Worm (Caenorhabditis elegans) whole organism, young adult: ENCODE data around the gene unc-7.
A peak's percentile ranks its signal among the peaks of the same experiment; 100 is the strongest.

Experiments used
- D2030.7 ChIP-seq: fragments of 200-800 bp; sonication (Bioruptor generic); IDR thresholded peaks from 2 replicates; pipeline ENCODE4 v1.3.6; 2022; ENCODE audit warnings: missing genetic modification reagents, missing genetic modification characterization, missing compliant biosample characterization
- K11D2.4 ChIP-seq: fragments of 200-800 bp; sonication (Bioruptor generic); IDR thresholded peaks from 2 replicates; pipeline ENCODE4 v1.3.6; 2022; ENCODE audit warnings: missing genetic modification reagents, missing genetic modification characterization, missing compliant biosample characterization
- akir-1 ChIP-seq: fragments of 200-800 bp; sonication (Bioruptor generic); optimal IDR thresholded peaks from 2 replicates; lab custom pipeline; 2018; ENCODE audit warnings: mild to moderate bottlenecking, missing genetic modification characterization, moderate library complexity, missing compliant biosample characterization
- athp-1 ChIP-seq: sonication (generic microtip); optimal IDR thresholded peaks from 2 replicates; lab custom pipeline; 2017; ENCODE audit warnings: mild to moderate bottlenecking, missing genetic modification characterization, missing compliant biosample characterization
- attf-5 ChIP-seq: fragments of 200-800 bp; sonication (Bioruptor generic); optimal IDR thresholded peaks from 2 replicates; lab custom pipeline; 2018; ENCODE audit warnings: mild to moderate bottlenecking, missing genetic modification characterization, missing compliant biosample characterization
- bed-2 ChIP-seq: fragments of 200-800 bp; sonication (Bioruptor generic); IDR thresholded peaks from 2 replicates; pipeline ENCODE4 v1.3.6; 2022; ENCODE audit warnings: missing genetic modification reagents, missing genetic modification characterization, missing compliant biosample characterization
- ccch-3 ChIP-seq: fragments of 200-800 bp; sonication (Bioruptor generic); optimal IDR thresholded peaks from 2 replicates; lab custom pipeline; 2018; ENCODE audit warnings: mild to moderate bottlenecking, missing genetic modification characterization, missing compliant biosample characterization
- ceh-91 ChIP-seq: fragments of 200-800 bp; sonication (Bioruptor generic); IDR thresholded peaks from 2 replicates; pipeline ENCODE4 v1.3.6; 2022; ENCODE audit warnings: missing genetic modification reagents, missing genetic modification characterization, missing compliant biosample characterization
- dox-1 ChIP-seq: fragments of 200-800 bp; sonication (Bioruptor generic); IDR thresholded peaks from 2 replicates; pipeline ENCODE4 v1.3.6; 2022; ENCODE audit warnings: missing genetic modification reagents, missing genetic modification characterization, missing compliant biosample characterization
- ets-4 ChIP-seq: fragments of 200-800 bp; sonication (Bioruptor generic); optimal IDR thresholded peaks from 2 replicates; lab custom pipeline; 2018; ENCODE audit warnings: mild to moderate bottlenecking, missing genetic modification characterization, missing compliant biosample characterization
- hmg-1.2 ChIP-seq: fragments of 200-800 bp; sonication (Bioruptor generic); IDR thresholded peaks from 2 replicates; pipeline ENCODE4 v1.3.6; 2022; ENCODE audit warnings: missing genetic modification reagents, missing genetic modification characterization, missing compliant biosample characterization
- hmg-20 ChIP-seq: fragments of 200-800 bp; sonication (Bioruptor generic); IDR thresholded peaks from 2 replicates; pipeline ENCODE4 v1.3.6; 2022; ENCODE audit warnings: missing genetic modification reagents, missing genetic modification characterization, missing compliant biosample characterization
- lin-26 ChIP-seq: fragments of 200-800 bp; sonication (Bioruptor generic); IDR thresholded peaks from 2 replicates; pipeline ENCODE4 v1.3.6; 2022; ENCODE audit warnings: missing genetic modification reagents, missing genetic modification characterization, missing compliant biosample characterization
- lin-40 ChIP-seq: sonication (generic microtip); optimal IDR thresholded peaks from 2 replicates; lab custom pipeline; 2016; ENCODE audit warnings: missing genetic modification characterization, mild to moderate bottlenecking, missing compliant biosample characterization, missing genotype, missing genetic modification reagents
- lsy-27 ChIP-seq: sonication (generic microtip); optimal IDR thresholded peaks from 2 replicates; lab custom pipeline; 2017; ENCODE audit warnings: missing genetic modification characterization, mild to moderate bottlenecking, missing compliant biosample characterization, antibody characterized with exemption, missing genotype, borderline replicate concordance; ENCODE audit not compliant: insufficient read depth
- madf-6 ChIP-seq: fragments of 200-800 bp; sonication (Bioruptor generic); IDR thresholded peaks from 2 replicates; pipeline ENCODE4 v1.3.6; 2022; ENCODE audit warnings: missing genetic modification reagents, missing genetic modification characterization, missing compliant biosample characterization
- mcd-1 ChIP-seq: fragments of 200-800 bp; sonication (Bioruptor generic); IDR thresholded peaks from 2 replicates; pipeline ENCODE4 v1.3.6; 2022; ENCODE audit warnings: missing genetic modification reagents, missing genetic modification characterization, missing compliant biosample characterization
- mel-28 ChIP-seq: sonication (generic microtip); optimal IDR thresholded peaks from 2 replicates; lab custom pipeline; 2016; ENCODE audit warnings: borderline replicate concordance, mild to moderate bottlenecking, missing genetic modification characterization, missing compliant biosample characterization
- mes-4 ChIP-seq: sonication (generic microtip); optimal IDR thresholded peaks from 2 replicates; lab custom pipeline; 2016; ENCODE audit warnings: missing genotype, missing genetic modification characterization, missing compliant biosample characterization
- nhr-179 ChIP-seq: sonication (generic microtip); optimal IDR thresholded peaks from 2 replicates; lab custom pipeline; 2016; ENCODE audit warnings: mild to moderate bottlenecking, missing genetic modification characterization, missing compliant biosample characterization
- nhr-80 ChIP-seq: sonication (generic microtip); optimal IDR thresholded peaks from 2 replicates; lab custom pipeline; 2016; ENCODE audit warnings: missing genetic modification characterization, missing compliant biosample characterization
- repo-1 ChIP-seq: sonication (generic microtip); optimal IDR thresholded peaks from 2 replicates; lab custom pipeline; 2017; ENCODE audit warnings: mild to moderate bottlenecking, missing genetic modification characterization, missing compliant biosample characterization
- snpc-1.1 ChIP-seq: sonication (generic microtip); optimal IDR thresholded peaks from 2 replicates; lab custom pipeline; 2017; ENCODE audit warnings: missing genetic modification characterization, mild to moderate bottlenecking, missing compliant biosample characterization, antibody characterized with exemption, moderate library complexity, missing genotype, missing genetic modification reagents; ENCODE audit not compliant: insufficient read depth
- snpc-4 ChIP-seq, 5 experiments: fragments of 150-350 bp in 1 of 5; sonication (generic microtip) in 4 of 5; optimal IDR thresholded peaks; 2 replicates each; lab custom pipeline; 2014 to 2018; ENCODE audit warnings: missing genetic modification characterization in 5 of 5, missing biosample characterization in 3 of 5, antibody characterized with exemption in 2 of 5, mild to moderate bottlenecking in 2 of 5, missing compliant biosample characterization in 2 of 5, missing genotype in 2 of 5, moderate library complexity in 2 of 5, missing genetic modification reagents in 1 of 5
- somi-1 ChIP-seq: fragments of 200-800 bp; sonication (Bioruptor generic); optimal IDR thresholded peaks from 2 replicates; lab custom pipeline; 2018; ENCODE audit warnings: mild to moderate bottlenecking, missing genetic modification characterization, missing compliant biosample characterization
- unc-130 ChIP-seq: sonication (generic microtip); optimal IDR thresholded peaks from 2 replicates; lab custom pipeline; 2016; ENCODE audit warnings: missing genetic modification reagents, missing genetic modification characterization, missing compliant biosample characterization
- ztf-18 ChIP-seq: sonication (generic microtip); optimal IDR thresholded peaks from 2 replicates; lab custom pipeline; 2016; ENCODE audit warnings: missing genotype, mild to moderate bottlenecking, missing genetic modification characterization, missing compliant biosample characterization
- ztf-28 ChIP-seq: fragments of 200-800 bp; sonication (Bioruptor generic); IDR thresholded peaks from 2 replicates; pipeline ENCODE4 v1.3.6; 2022; ENCODE audit warnings: missing genetic modification reagents, missing genetic modification characterization, missing compliant biosample characterization

unc-7 gene

DNA sequence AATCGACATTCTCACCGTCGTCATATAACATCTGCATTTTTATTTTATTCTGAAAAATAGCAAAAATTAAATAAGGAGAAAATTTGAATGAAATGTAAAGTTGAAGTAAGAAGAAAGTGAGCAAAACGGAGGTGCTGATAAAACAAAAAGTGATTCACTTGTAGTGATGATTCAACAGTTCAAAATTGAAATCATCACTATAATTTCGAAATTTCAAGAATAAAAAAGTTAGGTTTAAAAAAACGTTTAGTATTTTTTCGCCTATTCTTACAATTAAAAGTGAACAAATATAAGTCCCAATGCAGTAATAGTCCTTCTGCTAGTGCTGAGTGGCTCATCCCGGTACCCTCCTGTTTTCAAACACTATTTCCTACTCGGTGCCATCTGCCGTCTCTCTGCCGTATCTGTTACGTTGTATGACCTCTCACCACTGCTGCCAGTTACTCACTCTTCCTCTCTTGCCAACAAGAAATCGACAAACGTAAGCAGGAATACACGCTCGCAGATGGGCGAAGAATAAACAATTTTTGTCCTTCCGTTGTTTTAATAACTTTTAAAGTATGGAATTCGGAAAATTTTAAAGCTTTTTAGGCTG lies 47.1 kb downstream of the unc-7 start, which contains the start of gene dhhc-1 (continued):
- no peak for TF ChIP-seq hmg-20 (GFP tag; lab: Robert Waterston, UW)
- no peak for TF ChIP-seq somi-1
- TF ChIP-seq athp-1 (tag; lab: Kevin White, UChicago) = no peak
- TF ChIP-seq, all 124 proteins: peak for 4

DNA sequence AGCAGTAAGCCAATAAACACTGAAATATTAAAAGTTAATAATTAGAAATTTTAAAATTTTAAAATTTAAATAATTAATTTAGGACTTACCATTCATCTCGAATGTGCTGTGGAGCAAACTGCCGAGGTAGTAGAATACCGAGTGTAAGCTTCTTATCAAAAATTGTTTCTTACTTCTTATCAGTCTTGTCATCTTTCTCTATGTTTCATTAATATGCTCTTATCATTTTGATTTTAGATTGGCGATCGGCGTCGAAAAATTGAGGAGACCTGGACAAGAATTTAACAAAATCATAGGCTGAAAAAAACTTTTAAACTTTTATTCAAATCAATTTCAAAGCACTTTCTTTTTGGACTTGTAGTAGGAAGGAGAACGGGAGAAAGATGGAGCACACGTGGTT lies 49.8 kb downstream of the unc-7 start, which contains the start of gene F09B12.3:
TSS of gene F09B12.3 (minus strand) at position 192 of the 400 bp plus-strand sequence.
- no peak for TF ChIP-seq athp-1 (tag; lab: Kevin White, UChicago)
- peak; percentile 54 for TF ChIP-seq nhr-80

ce11 chrX:15096277-15096676 lies 51.3 kb downstream of the unc-7 start:
- TF ChIP-seq nhr-80 = peak; percentile 62
- TF ChIP-seq ceh-91 (GFP tag; lab: Robert Waterston, UW) = no peak

DNA sequence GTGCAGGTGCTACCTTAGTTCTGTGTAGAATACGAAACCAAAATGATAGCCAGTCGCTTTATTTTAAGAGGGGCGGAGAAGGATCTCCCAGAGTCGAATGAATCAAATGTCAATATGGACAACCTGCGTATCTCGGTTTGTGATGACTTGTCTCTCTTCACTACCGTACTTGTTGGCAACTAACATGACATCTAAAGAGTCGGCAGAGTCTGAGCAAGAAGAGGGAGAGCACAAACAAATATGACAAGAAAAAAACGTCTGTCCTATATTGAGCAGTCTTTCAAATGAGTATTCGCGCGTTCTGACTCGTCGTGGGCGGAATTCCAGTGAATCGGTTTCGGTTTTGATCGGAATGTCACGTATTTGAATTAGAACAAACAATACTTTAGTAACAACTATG lies 52.6 kb downstream of the unc-7 start, which contains the start of gene F09B12.7:
TSS of gene F09B12.7 (minus strand) at position 101 of the 400 bp plus-strand sequence.
- TF ChIP-seq mes-4 = no peak
- no peak for TF ChIP-seq mcd-1 (GFP tag; lab: Robert Waterston, UW)
- TF ChIP-seq lsy-27 (tag; lab: Kevin White, UChicago) = no peak
- TF ChIP-seq akir-1 (GFP tag; lab: Kevin White, UChicago) = no peak
- no peak for TF ChIP-seq madf-6 (GFP tag; lab: Robert Waterston, UW)
- TF ChIP-seq ztf-28 (GFP tag; lab: Robert Waterston, UW) = no peak
- TF ChIP-seq nhr-179 (tag; lab: Kevin White, UChicago) = no peak
- TF ChIP-seq attf-5 (GFP tag; lab: Kevin White, UChicago) = no peak
- TF ChIP-seq ztf-18 = no peak
- TF ChIP-seq unc-130 (GFP tag; lab: Kevin White, UChicago) = no peak
- TF ChIP-seq ccch-3 = no peak
- TF ChIP-seq ets-4 (GFP tag; lab: Kevin White, UChicago) = no peak
- no peak for TF ChIP-seq D2030.7
- no peak for TF ChIP-seq K11D2.4 (GFP tag; lab: Robert Waterston, UW)
- TF ChIP-seq lin-40 (tag; lab: Kevin White, UChicago) = no peak
- no peak for TF ChIP-seq somi-1
- no peak for TF ChIP-seq repo-1 (tag; lab: Kevin White, UChicago)
- no peak for TF ChIP-seq bed-2
- no peak for TF ChIP-seq dox-1
- TF ChIP-seq, all 124 proteins: peak for 0

DNA sequence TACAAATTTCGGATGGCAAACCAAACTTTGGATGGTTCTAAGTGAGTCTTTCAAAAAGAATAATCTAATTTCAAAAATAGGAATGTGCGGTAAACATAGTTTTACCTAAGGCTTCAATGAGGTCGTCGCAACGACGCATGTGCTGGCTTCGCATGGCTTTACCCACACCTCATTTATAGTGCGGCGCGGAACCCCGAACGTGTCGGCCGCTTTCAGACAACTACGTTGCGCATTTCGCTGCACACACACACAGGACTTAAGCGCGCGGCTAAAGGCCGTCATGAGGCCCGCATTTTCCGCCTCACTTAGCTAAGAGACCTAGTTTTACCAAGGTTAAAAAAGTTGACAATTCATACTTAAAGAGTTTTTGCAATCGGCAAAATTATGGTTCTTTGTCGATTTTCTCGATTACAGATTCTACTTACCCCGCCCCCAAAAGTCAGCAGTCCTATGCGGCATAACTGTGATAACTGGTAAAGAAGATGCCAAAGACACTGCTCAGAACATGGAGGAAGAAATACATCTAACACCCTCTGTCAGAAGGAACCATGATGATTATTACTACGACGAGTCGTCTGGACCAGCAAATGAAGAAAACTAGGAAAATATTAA lies 54.7 kb downstream of the unc-7 start:
- no peak for TF ChIP-seq mel-28 (tag; lab: Kevin White, UChicago)
- peak; percentile 47 for TF ChIP-seq snpc-4 (GFP tag; optimal IDR thresholded peaks at IDR 0.05; lab: Kevin White, UChicago)
- peak in 3 of 4 experiments; percentile 20 to 87 (median 84) for TF ChIP-seq snpc-4 (tag; optimal IDR thresholded peaks at IDR 0.05; lab: Kevin White, UChicago)
- TF ChIP-seq snpc-1.1 (tag; lab: Kevin White, UChicago) = peak; percentile 57
- no peak for TF ChIP-seq ets-4 (GFP tag; lab: Kevin White, UChicago)
- no peak for TF ChIP-seq unc-130 (GFP tag; lab: Kevin White, UChicago)
- TF ChIP-seq lin-40 (tag; lab: Kevin White, UChicago) = no peak
- no peak for TF ChIP-seq hmg-1.2 (GFP tag; lab: Robert Waterston, UW)
- no peak for TF ChIP-seq D2030.7
- no peak for TF ChIP-seq lin-26
